Worm (Caenorhabditis elegans) whole organism, L1 larva: ENCODE results near the gene F17C8.7.

Experiments used
- C04F5.9 ChIP-seq: sonication (generic microtip); optimal IDR thresholded peaks from 2 replicates; lab custom pipeline; 2016; ENCODE audit warnings: missing genetic modification characterization, missing compliant biosample characterization
- C34B4.2 ChIP-seq: sonication (generic microtip); optimal IDR thresholded peaks from 2 replicates; lab custom pipeline; 2017; ENCODE audit warnings: mild to moderate bottlenecking, missing genetic modification characterization, missing compliant biosample characterization
- F16B12.6 ChIP-seq: fragments of 150-350 bp; optimal IDR thresholded peaks from 2 replicates; lab custom pipeline; 2014; ENCODE audit warnings: missing biosample characterization, missing genetic modification characterization
- Y116A8C.19 ChIP-seq: sonication (generic microtip); optimal IDR thresholded peaks from 2 replicates; lab custom pipeline; 2016; ENCODE audit warnings: missing compliant biosample characterization, missing genetic modification characterization, borderline replicate concordance
- alr-1 ChIP-seq: fragments of 200-800 bp; sonication (Bioruptor generic); optimal IDR thresholded peaks from 2 replicates; lab custom pipeline; 2018; ENCODE audit warnings: borderline replicate concordance, mild to moderate bottlenecking, missing genetic modification characterization, missing compliant biosample characterization
- aly-2 ChIP-seq: fragments of 150-350 bp; optimal IDR thresholded peaks from 2 replicates; lab custom pipeline; 2014; ENCODE audit warnings: missing biosample characterization, missing genetic modification characterization
- ama-1 ChIP-seq: fragments of 150-350 bp; optimal IDR thresholded peaks from 2 replicates; lab custom pipeline; 2014
- blmp-1 ChIP-seq: fragments of 150-350 bp; optimal IDR thresholded peaks from 2 replicates; lab custom pipeline; 2014; ENCODE audit warnings: missing biosample characterization, missing genetic modification characterization
- ceh-88 ChIP-seq: fragments of 200-800 bp; sonication (Bioruptor generic); IDR thresholded peaks from 2 replicates; pipeline ENCODE4 v1.3.6; 2022; ENCODE audit warnings: missing genetic modification characterization, missing compliant biosample characterization
- ceh-90 ChIP-seq: sonication (generic microtip); optimal IDR thresholded peaks from 2 replicates; lab custom pipeline; 2016; ENCODE audit warnings: missing genetic modification characterization, missing compliant biosample characterization
- ces-1 ChIP-seq: fragments of 150-350 bp; optimal IDR thresholded peaks from 2 replicates; lab custom pipeline; 2014; ENCODE audit warnings: missing biosample characterization, missing genetic modification reagents, missing genetic modification characterization
- efl-1 ChIP-seq, 4 experiments: fragments of 150-350 bp; optimal IDR thresholded peaks in 3 of 4; peaks in 1 of 4; 1 replicate in 1 of 4; 2 replicates in 3 of 4; lab custom pipeline; 2014; ENCODE audit warnings: missing biosample characterization in 2 of 4, missing genetic modification characterization in 2 of 4, missing genetic modification reagents in 2 of 4
- efl-3 ChIP-seq: fragments of 200-800 bp; sonication (Bioruptor generic); optimal IDR thresholded peaks from 2 replicates; lab custom pipeline; 2018; ENCODE audit warnings: mild to moderate bottlenecking, missing genetic modification characterization, missing compliant biosample characterization
- elt-2 ChIP-seq: sonication (generic microtip); optimal IDR thresholded peaks from 2 replicates; lab custom pipeline; 2016; ENCODE audit warnings: missing genetic modification characterization, mild to moderate bottlenecking, inconsistent platforms, missing compliant biosample characterization, missing genetic modification reagents
- ets-5 ChIP-seq: fragments of 200-800 bp; sonication (Bioruptor generic); IDR thresholded peaks from 2 replicates; pipeline ENCODE4 v1.3.6; 2022; ENCODE audit warnings: missing genetic modification characterization, missing compliant biosample characterization
- fkh-10 ChIP-seq: sonication (generic microtip); optimal IDR thresholded peaks from 2 replicates; lab custom pipeline; 2017; ENCODE audit warnings: missing biosample characterization, missing genetic modification reagents, missing genetic modification characterization
- fkh-4 ChIP-seq: sonication (generic microtip); optimal IDR thresholded peaks from 2 replicates; lab custom pipeline; 2016; ENCODE audit warnings: missing compliant biosample characterization, missing genetic modification characterization, borderline replicate concordance
- fkh-8 ChIP-seq: sonication (generic microtip); optimal IDR thresholded peaks from 2 replicates; lab custom pipeline; 2016; ENCODE audit warnings: mild to moderate bottlenecking, missing genetic modification characterization, missing compliant biosample characterization
- fos-1 ChIP-seq: fragments of 150-350 bp; optimal IDR thresholded peaks from 2 replicates; lab custom pipeline; 2014; ENCODE audit warnings: missing biosample characterization, missing genetic modification characterization
- hpl-2 ChIP-seq: fragments of 150-350 bp; optimal IDR thresholded peaks from 2 replicates; lab custom pipeline; 2014; ENCODE audit warnings: missing biosample characterization, missing genetic modification reagents, missing genetic modification characterization
- irx-1 ChIP-seq: sonication (generic microtip); optimal IDR thresholded peaks from 2 replicates; lab custom pipeline; 2016; ENCODE audit warnings: missing genetic modification characterization, missing compliant biosample characterization
- isw-1 ChIP-seq: fragments of 200-800 bp; sonication (Bioruptor generic); IDR thresholded peaks from 2 replicates; pipeline ENCODE4 v1.3.6; 2022; ENCODE audit warnings: missing genetic modification characterization, missing compliant biosample characterization
- lin-14 ChIP-seq: fragments of 200-800 bp; sonication (Bioruptor generic); optimal IDR thresholded peaks from 2 replicates; lab custom pipeline; 2018; ENCODE audit warnings: mild to moderate bottlenecking, missing genetic modification characterization, moderate library complexity, missing compliant biosample characterization
- lin-35 ChIP-seq, 2 experiments: fragments of 150-350 bp; optimal IDR thresholded peaks; 2 replicates each; lab custom pipeline; 2014; ENCODE audit warnings: missing biosample characterization in 2 of 2, missing genetic modification characterization in 2 of 2, missing genetic modification reagents in 2 of 2
- lin-39 ChIP-seq: fragments of 150-350 bp; optimal IDR thresholded peaks from 2 replicates; lab custom pipeline; 2014; ENCODE audit warnings: missing biosample characterization, missing genetic modification reagents, missing genetic modification characterization
- lsy-2 ChIP-seq, 2 experiments: fragments of 150-350 bp; optimal IDR thresholded peaks; 2 replicates each; lab custom pipeline; 2014; ENCODE audit warnings: missing biosample characterization in 2 of 2, missing genetic modification characterization in 2 of 2
- mdl-1 ChIP-seq, 2 experiments: fragments of 150-350 bp; optimal IDR thresholded peaks; 2 replicates each; lab custom pipeline; 2014 to 2017; ENCODE audit warnings: missing biosample characterization in 2 of 2, missing genetic modification characterization in 2 of 2, inconsistent platforms in 1 of 2
- mep-1 ChIP-seq: fragments of 150-350 bp; optimal IDR thresholded peaks from 2 replicates; lab custom pipeline; 2014; ENCODE audit warnings: missing biosample characterization, missing genetic modification characterization
- nhr-20 ChIP-seq: sonication (generic microtip); optimal IDR thresholded peaks from 2 replicates; lab custom pipeline; 2016; ENCODE audit warnings: mild to moderate bottlenecking, missing genetic modification characterization, missing compliant biosample characterization
- nhr-28 ChIP-seq: fragments of 150-350 bp; optimal IDR thresholded peaks from 2 replicates; lab custom pipeline; 2014; ENCODE audit warnings: missing biosample characterization, missing genetic modification characterization
- nhr-47 ChIP-seq: sonication (generic microtip); optimal IDR thresholded peaks from 2 replicates; lab custom pipeline; 2016; ENCODE audit warnings: mild to moderate bottlenecking, missing genetic modification characterization, moderate library complexity, missing compliant biosample characterization
- nhr-77 ChIP-seq: fragments of 150-350 bp; optimal IDR thresholded peaks from 2 replicates; lab custom pipeline; 2014; ENCODE audit warnings: missing biosample characterization, missing genetic modification characterization
- nhr-85 ChIP-seq: sonication (generic microtip); peaks from one replicate; lab custom pipeline; 2016; ENCODE audit warnings: missing genetic modification characterization, inconsistent platforms, missing compliant biosample characterization
- nhr-90 ChIP-seq: sonication (generic microtip); optimal IDR thresholded peaks from 2 replicates; lab custom pipeline; 2016; ENCODE audit warnings: mild to moderate bottlenecking, missing genetic modification characterization, missing compliant biosample characterization; ENCODE audit not compliant: poor library complexity
- pag-3 ChIP-seq: sonication (generic microtip); optimal IDR thresholded peaks from 2 replicates; lab custom pipeline; 2017; ENCODE audit warnings: missing genetic modification characterization, mild to moderate bottlenecking, missing compliant biosample characterization, antibody characterized with exemption, borderline replicate concordance; ENCODE audit not compliant: insufficient read depth
- pax-3 ChIP-seq: fragments of 200-800 bp; sonication (Bioruptor generic); optimal IDR thresholded peaks from 2 replicates; lab custom pipeline; 2018; ENCODE audit warnings: mild to moderate bottlenecking, missing genetic modification characterization, moderate library complexity, missing compliant biosample characterization
- pqm-1 ChIP-seq: sonication (generic microtip); optimal IDR thresholded peaks from 3 replicates; lab custom pipeline; 2017; ENCODE audit warnings: missing biosample characterization, missing genetic modification characterization
- rnt-1 ChIP-seq: sonication (generic microtip); optimal IDR thresholded peaks from 2 replicates; lab custom pipeline; 2016; ENCODE audit warnings: mild to moderate bottlenecking, missing genetic modification characterization, moderate library complexity, missing compliant biosample characterization
- skn-1 ChIP-seq: fragments of 150-350 bp; optimal IDR thresholded peaks from 2 replicates; lab custom pipeline; 2014; ENCODE audit warnings: missing biosample characterization, missing genetic modification characterization
- sox-4 ChIP-seq: sonication (generic microtip); optimal IDR thresholded peaks from 2 replicates; lab custom pipeline; 2016; ENCODE audit warnings: missing genetic modification characterization, missing compliant biosample characterization
- sup-37 ChIP-seq: fragments of 200-800 bp; sonication (Bioruptor generic); optimal IDR thresholded peaks from 2 replicates; lab custom pipeline; 2018; ENCODE audit warnings: mild to moderate bottlenecking, missing genetic modification characterization, missing compliant biosample characterization
- tbx-2 ChIP-seq: sonication (generic microtip); optimal IDR thresholded peaks from 2 replicates; lab custom pipeline; 2016; ENCODE audit warnings: missing genetic modification characterization, missing compliant biosample characterization
- tlp-1 ChIP-seq: fragments of 150-350 bp; optimal IDR thresholded peaks from 2 replicates; lab custom pipeline; 2014; ENCODE audit warnings: missing biosample characterization, missing genetic modification characterization
- unc-130 ChIP-seq: fragments of 150-350 bp; optimal IDR thresholded peaks from 2 replicates; lab custom pipeline; 2017; ENCODE audit warnings: missing biosample characterization, missing genetic modification characterization, inconsistent platforms
- unc-62 ChIP-seq: fragments of 150-350 bp; optimal IDR thresholded peaks from 2 replicates; lab custom pipeline; 2014; ENCODE audit warnings: missing biosample characterization, missing genetic modification reagents, missing genetic modification characterization
- unc-86 ChIP-seq: sonication (generic microtip); optimal IDR thresholded peaks from 2 replicates; lab custom pipeline; 2016; ENCODE audit warnings: missing genetic modification characterization, missing compliant biosample characterization
- xbp-1 ChIP-seq: sonication (generic microtip); optimal IDR thresholded peaks from 2 replicates; lab custom pipeline; 2016; ENCODE audit warnings: missing genetic modification characterization, missing compliant biosample characterization
- zag-1 ChIP-seq: fragments of 150-350 bp; optimal IDR thresholded peaks from 2 replicates; lab custom pipeline; 2014; ENCODE audit warnings: missing biosample characterization, missing genetic modification characterization
- zip-4 ChIP-seq: fragments of 200-800 bp; sonication (Bioruptor generic); optimal IDR thresholded peaks from 2 replicates; lab custom pipeline; 2018; ENCODE audit warnings: mild to moderate bottlenecking, missing genetic modification characterization, moderate library complexity, missing compliant biosample characterization
- ztf-11 ChIP-seq, 2 experiments: sonication (generic microtip); optimal IDR thresholded peaks; 2 replicates each; lab custom pipeline; 2016 to 2017; ENCODE audit warnings: missing genetic modification characterization in 2 of 2, missing biosample characterization in 1 of 2, missing compliant biosample characterization in 1 of 2
- ztf-4 ChIP-seq: fragments of 150-350 bp; optimal IDR thresholded peaks from 2 replicates; lab custom pipeline; 2014; ENCODE audit warnings: missing biosample characterization, missing genetic modification characterization

F17C8.7 gene

ce11 chrIII:4754001-4754561, 18.5 kb downstream of the F17C8.7 start, which contains the start of the genes rps-0 and rbg-3 (continued):
- TF ChIP-seq pag-3 (tag; lab: Kevin White, UChicago) (no peak), nhr-85 (tag; lab: Kevin White, UChicago) (peak; percentile 95), xbp-1 (tag; lab: Kevin White, UChicago) (peak; percentile 93), elt-2 (peak; percentile 49), nhr-77 (tag; lab: Kevin White, UChicago) (peak; percentile 89), tbx-2 (tag; lab: Kevin White, UChicago) (peak; percentile 93), ces-1 (GFP tag; lab: Kevin White, UChicago) (no peak), hpl-2 (GFP tag; lab: Kevin White, UChicago) (peak; percentile 55), alr-1 (tag; lab: Kevin White, UChicago) (no peak), zip-4 (GFP tag; lab: Kevin White, UChicago) (peak; percentile 74), nhr-20 (tag; lab: Kevin White, UChicago) (peak; percentile 91), ceh-88 (peak; percentile 64), efl-3 (no peak), fkh-10 (GFP tag; lab: Kevin White, UChicago) (peak; percentile 42), ztf-11 (tag; optimal IDR thresholded peaks at IDR 0.05; lab: Kevin White, UChicago) (peak in 1 of 2 experiments; percentile 72), ztf-4 (peak; percentile 84), unc-130 (tag; lab: Kevin White, UChicago) (peak; percentile 97), lin-14 (GFP tag; lab: Kevin White, UChicago) (peak; percentile 95), C34B4.2 (tag; lab: Kevin White, UChicago) (no peak), fkh-4 (tag; lab: Kevin White, UChicago) (peak; percentile 52), unc-62 (GFP tag; lab: Kevin White, UChicago) (no peak), fkh-8 (peak; percentile 94), zag-1 (tag; lab: Kevin White, UChicago) (no peak), Y116A8C.19 (no peak), nhr-47 (peak; percentile 95), ceh-90 (tag; lab: Kevin White, UChicago) (peak; percentile 20), nhr-90 (tag; lab: Kevin White, UChicago) (peak; percentile 89), sup-37 (peak; percentile 38), pqm-1 (no peak), lin-39 (peak; percentile 77), rnt-1 (tag; lab: Kevin White, UChicago) (peak; percentile 92), lsy-2 (tag; optimal IDR thresholded peaks at IDR 0.05; lab: Kevin White, UChicago) (peak; percentile 97), nhr-28 (tag; lab: Kevin White, UChicago) (no peak), fos-1 (peak; percentile 88), irx-1 (tag; lab: Kevin White, UChicago) (peak; percentile 85), F16B12.6 (tag; lab: Kevin White, UChicago) (peak; percentile 71), C04F5.9 (tag; lab: Kevin White, UChicago) (peak; percentile 99), isw-1 (peak; percentile 93), aly-2 (tag; lab: Kevin White, UChicago) (peak; percentile 66), mep-1 (peak; percentile 98), unc-86 (tag; lab: Kevin White, UChicago) (peak; percentile 88)
- TF ChIP-seq, all 84 proteins: peak for 61

ce11 chrIII:4756983-4757382, 21.4 kb downstream of the F17C8.7 start, which contains the start of gene fbxl-2:
Gene fbxl-2, plus strand, starts transcription at chrIII:4757260.
- TF ChIP-seq lin-35 (GFP tag; optimal IDR thresholded peaks at IDR 0.05; lab: Kevin White, UChicago) (peak; percentile 99 to 100), efl-1 (optimal IDR thresholded peaks at IDR 0.05; lab: Kevin White, UChicago) (peak; percentile 92 to 100), efl-1 (GFP tag; optimal IDR thresholded peaks at IDR 0.05 in 1 of 2; lab: Kevin White, UChicago) (peak; percentile 99 to 100), unc-62 (GFP tag; lab: Kevin White, UChicago) (peak; percentile 56), mdl-1 (tag; optimal IDR thresholded peaks at IDR 0.05; lab: Kevin White, UChicago) (peak in 1 of 2 experiments; percentile 79), sup-37 (peak; percentile 92), nhr-85 (tag; lab: Kevin White, UChicago) (peak; percentile 97), skn-1 (tag; lab: Kevin White, UChicago) (peak; percentile 96), xbp-1 (tag; lab: Kevin White, UChicago) (peak; percentile 97), tlp-1 (tag; lab: Kevin White, UChicago) (no peak), ets-5 (no peak), fkh-4 (tag; lab: Kevin White, UChicago) (peak; percentile 73), unc-130 (tag; lab: Kevin White, UChicago) (peak; percentile 95), aly-2 (tag; lab: Kevin White, UChicago) (peak; percentile 83), F16B12.6 (tag; lab: Kevin White, UChicago) (peak; percentile 79), ama-1 (lab: Kevin White, UChicago) (no peak), blmp-1 (tag; lab: Kevin White, UChicago) (peak; percentile 86), tbx-2 (tag; lab: Kevin White, UChicago) (peak; percentile 97), lin-14 (GFP tag; lab: Kevin White, UChicago) (peak; percentile 94), sox-4 (tag; lab: Kevin White, UChicago) (peak; percentile 81), pax-3 (tag; lab: Kevin White, UChicago) (peak; percentile 91), pqm-1 (no peak)
